Fruit fly (Drosophila melanogaster): ENCODE results near the gene CG4375.
A peak's percentile ranks its signal among the peaks of the same experiment; 100 is the strongest.

CG4375 gene

DNA sequence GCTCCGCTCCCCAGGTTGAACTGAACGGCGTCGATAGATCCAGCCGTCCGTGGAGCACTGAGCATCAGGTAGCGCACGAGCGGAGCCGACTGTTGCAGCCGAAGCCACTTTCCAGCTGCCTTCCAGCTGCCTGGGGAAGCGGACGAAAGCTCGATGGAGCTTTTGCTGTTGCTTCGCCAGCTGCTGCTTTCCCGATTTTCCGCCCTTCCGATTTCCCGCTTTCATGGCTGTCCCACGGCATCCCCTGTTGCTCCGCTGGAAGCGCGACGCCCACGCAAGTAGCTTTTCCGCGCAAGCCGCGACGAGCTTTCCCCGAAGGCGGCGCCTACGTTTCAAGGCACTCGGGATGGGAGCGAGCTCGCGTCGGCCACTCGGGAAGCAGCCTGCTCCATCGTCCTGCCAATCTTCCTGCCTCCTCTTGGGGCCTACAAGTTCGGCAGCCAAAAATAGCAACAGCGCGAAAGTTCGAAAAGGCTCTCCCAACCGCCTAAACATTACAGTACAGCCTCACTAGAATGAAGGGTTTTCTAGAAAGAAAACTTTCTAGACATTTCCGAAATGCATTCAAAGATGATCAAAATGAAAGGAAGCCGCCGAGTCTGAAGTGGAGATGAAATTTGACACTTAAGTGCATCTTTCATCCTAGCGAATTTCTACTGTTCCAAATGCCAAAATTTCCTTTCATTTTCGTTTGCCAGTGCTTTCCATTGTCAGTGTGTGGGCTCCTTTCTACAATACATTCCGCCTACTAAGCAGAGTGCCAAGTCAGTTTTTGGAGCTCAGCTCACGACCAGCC, 16.7 kb upstream of the CG4375 start (continued):
- no peak for TF ChIP-seq ase (GFP tag; IDR thresholded peaks at IDR 0.05)
- no peak for TF ChIP-seq Nf-YA (GFP tag; IDR thresholded peaks at IDR 0.05)
- TF ChIP-seq Lim3 (GFP tag; IDR thresholded peaks at IDR 0.05), result no peak
- no peak for TF ChIP-seq gem (tag; optimal IDR thresholded peaks at IDR 0.05)
- no peak for TF ChIP-seq CG14441 (GFP tag; IDR thresholded peaks at IDR 0.05)
- no peak for TF ChIP-seq psq (GFP tag; optimal IDR thresholded peaks at IDR 0.05)
- no peak for TF ChIP-seq run (tag; optimal IDR thresholded peaks at IDR 0.05)
- no peak for TF ChIP-seq chn (GFP tag; optimal IDR thresholded peaks at IDR 0.05)
- no peak for TF ChIP-seq pan (optimal IDR thresholded peaks at IDR 0.05)
- TF ChIP-seq pan (GFP tag; optimal IDR thresholded peaks at IDR 0.05 in 1 of 2, IDR thresholded peaks at IDR 0.05 in 1 of 2), result peak in 1 of 2 experiments; percentile 51
- no peak for TF ChIP-seq CG10274 (GFP tag; optimal IDR thresholded peaks at IDR 0.05)
- TF ChIP-seq CG1233 (GFP tag; optimal IDR thresholded peaks at IDR 0.05), result no peak
- TF ChIP-seq CG32532 (GFP tag; IDR thresholded peaks at IDR 0.05), result peak; percentile 66
- no peak for TF ChIP-seq nerfin-1 (tag; optimal IDR thresholded peaks at IDR 0.05)
- no peak for TF ChIP-seq CG17802 (tag; optimal IDR thresholded peaks at IDR 0.05)
- TF ChIP-seq CG10209 (GFP tag; optimal IDR thresholded peaks at IDR 0.05), result peak; percentile 6
- TF ChIP-seq klu (GFP tag; IDR thresholded peaks at IDR 0.05), result no peak
- no peak for TF ChIP-seq ash1 (GFP tag; optimal IDR thresholded peaks at IDR 0.05)
- no peak for TF ChIP-seq CG9797 (GFP tag; optimal IDR thresholded peaks at IDR 0.05)
- TF ChIP-seq org-1 (GFP tag; optimal IDR thresholded peaks at IDR 0.05), result no peak
- no peak for TF ChIP-seq CG10431 (GFP tag; optimal IDR thresholded peaks at IDR 0.05)
- TF ChIP-seq Fer1 (GFP tag; optimal IDR thresholded peaks at IDR 0.05), result peak; percentile 29
- TF ChIP-seq CG6175 (GFP tag; IDR thresholded peaks at IDR 0.05), result no peak
- TF ChIP-seq pnt (GFP tag; optimal IDR thresholded peaks at IDR 0.05), result no peak
- TF ChIP-seq CG5953 (GFP tag; IDR thresholded peaks at IDR 0.05), result no peak
- TF ChIP-seq wor (GFP tag; IDR thresholded peaks at IDR 0.05), result no peak
- TF ChIP-seq crc (GFP tag; optimal IDR thresholded peaks at IDR 0.05), result no peak
- TF ChIP-seq CG10366 (GFP tag; IDR thresholded peaks at IDR 0.05), result 0 out of 2 replicates have a peak, but pooled peaks have one; percentile 18
- no peak for TF ChIP-seq CG1647 (GFP tag; optimal IDR thresholded peaks at IDR 0.05)
- TF ChIP-seq HmgD (GFP tag; optimal IDR thresholded peaks at IDR 0.05), result no peak
- TF ChIP-seq luna (GFP tag; optimal IDR thresholded peaks at IDR 0.05), result no peak
- no peak for TF ChIP-seq CG8089 (GFP tag; optimal IDR thresholded peaks at IDR 0.05)
- no peak for TF ChIP-seq CG2199 (GFP tag; IDR thresholded peaks at IDR 0.05)
- no peak for TF ChIP-seq wek (GFP tag; optimal IDR thresholded peaks at IDR 0.05)
- TF ChIP-seq Bdp1 (GFP tag; optimal IDR thresholded peaks at IDR 0.05), result no peak
- peak; percentile 70 for TF ChIP-seq CG14014 (GFP tag; IDR thresholded peaks at IDR 0.05)
- TF ChIP-seq Mad (GFP tag; optimal IDR thresholded peaks at IDR 0.05), result no peak
- peak; percentile 39 for TF ChIP-seq cwo (GFP tag; optimal IDR thresholded peaks at IDR 0.05)
- peak; percentile 58; the same call in 1 of the 2 replicates for TF ChIP-seq lmd (GFP tag; IDR thresholded peaks at IDR 0.05)
- TF ChIP-seq HLH4C (GFP tag; IDR thresholded peaks at IDR 0.05; ENCODE audit: partially characterized antibody), result no peak
- no peak for TF ChIP-seq kay (GFP tag; optimal IDR thresholded peaks at IDR 0.05)
- no peak for TF ChIP-seq bsh (GFP tag; optimal IDR thresholded peaks at IDR 0.05)
- peak in 1 of 2 experiments; percentile 30 for TF ChIP-seq dpn (GFP tag; optimal IDR thresholded peaks at IDR 0.05)
- TF ChIP-seq gsb-n (tag; optimal IDR thresholded peaks at IDR 0.05), result no peak
- no peak for TF ChIP-seq insv (GFP tag; optimal IDR thresholded peaks at IDR 0.05)
- no peak for TF ChIP-seq CG33213 (GFP tag; optimal IDR thresholded peaks at IDR 0.05)
- TF ChIP-seq CG8924 (tag; optimal IDR thresholded peaks at IDR 0.05), result peak; percentile 14
- TF ChIP-seq CG1024 (GFP tag; IDR thresholded peaks at IDR 0.05), result no peak
- TF ChIP-seq tna (GFP tag; IDR thresholded peaks at IDR 0.05; ENCODE audit: partially characterized antibody), result no peak
- no peak for TF ChIP-seq CG2875 (GFP tag; optimal IDR thresholded peaks at IDR 0.05)

All from whole organism, embryonic.